Fruit fly (Drosophila melanogaster) whole organism, embryonic: ENCODE results near the gene aos.
A peak's percentile ranks its signal among the peaks of the same experiment; 100 is the strongest.

Source experiments
- B-H2 ChIP-seq: fragments of 200-800 bp; sonication (Bioruptor generic); optimal IDR thresholded peaks from 2 replicates; lab custom pipeline; 2018; ENCODE audit warnings: missing biosample characterization, mild to moderate bottlenecking, missing genetic modification characterization
- C15 ChIP-seq: fragments of 200-800 bp; sonication (Bioruptor generic); IDR thresholded peaks from 3 replicates; pipeline ENCODE4 v1.3.6; 2022; ENCODE audit warnings: missing biosample characterization, missing genetic modification characterization
- CG10462 ChIP-seq: fragments of 200-800 bp; sonication (Bioruptor generic); optimal IDR thresholded peaks from 2 replicates; lab custom pipeline; 2016; ENCODE audit warnings: missing biosample characterization, missing genetic modification characterization
- CG10959 ChIP-seq: fragments of 200-800 bp; sonication (Bioruptor generic); IDR thresholded peaks from 2 replicates; pipeline ENCODE4 v1.3.6; 2022; ENCODE audit warnings: missing biosample characterization, missing genetic modification characterization
- CG1233 ChIP-seq: fragments of 200-800 bp; sonication (Bioruptor generic); optimal IDR thresholded peaks from 4 replicates; lab custom pipeline; 2018; ENCODE audit warnings: missing biosample characterization, mild to moderate bottlenecking, missing genetic modification characterization
- CG13287 ChIP-seq: fragments of 200-800 bp; sonication (Bioruptor generic); IDR thresholded peaks from 2 replicates; pipeline ENCODE4 v1.3.6; 2022; ENCODE audit warnings: missing biosample characterization, missing genetic modification characterization; ENCODE audit not compliant: partially characterized antibody
- CG13894 ChIP-seq: fragments of 200-800 bp; sonication (Bioruptor generic); optimal IDR thresholded peaks from 3 replicates; lab custom pipeline; 2018; ENCODE audit warnings: missing biosample characterization, mild to moderate bottlenecking, missing genetic modification characterization, moderate library complexity
- CG14014 ChIP-seq: fragments of 200-800 bp; sonication (Bioruptor generic); IDR thresholded peaks from 2 replicates; pipeline ENCODE4 v1.3.6; 2022; ENCODE audit warnings: missing biosample characterization, missing genetic modification characterization
- CG14710 ChIP-seq: fragments of 200-800 bp; sonication (Bioruptor generic); optimal IDR thresholded peaks from 3 replicates; lab custom pipeline; 2019; ENCODE audit warnings: missing biosample characterization, mild to moderate bottlenecking, missing genetic modification characterization, moderate library complexity
- CG14965 ChIP-seq: fragments of 200-800 bp; sonication (Bioruptor generic); optimal IDR thresholded peaks from 2 replicates; lab custom pipeline; 2016; ENCODE audit warnings: missing biosample characterization, missing genetic modification characterization, borderline replicate concordance
- CG15696 ChIP-seq: fragments of 200-800 bp; sonication (Bioruptor generic); optimal IDR thresholded peaks from 2 replicates; lab custom pipeline; 2019; ENCODE audit warnings: missing biosample characterization, mild to moderate bottlenecking, missing genetic modification characterization, moderate library complexity
- CG17328 ChIP-seq: fragments of 200-800 bp; sonication (Bioruptor generic); IDR thresholded peaks from 2 replicates; pipeline ENCODE4 v1.3.6; 2022; ENCODE audit warnings: missing biosample characterization, missing genetic modification characterization
- CG17568 ChIP-seq: fragments of 200-800 bp; sonication (Bioruptor generic); optimal IDR thresholded peaks from 2 replicates; lab custom pipeline; 2018; ENCODE audit warnings: missing biosample characterization, mild to moderate bottlenecking, missing genetic modification characterization, moderate library complexity
- CG17912 ChIP-seq: fragments of 200-800 bp; sonication (Bioruptor generic); optimal IDR thresholded peaks from 2 replicates; lab custom pipeline; 2018; ENCODE audit warnings: missing biosample characterization, mild to moderate bottlenecking, missing genetic modification characterization
- CG2129 ChIP-seq: fragments of 200-800 bp; sonication (Bioruptor generic); IDR thresholded peaks from 2 replicates; pipeline ENCODE4 v1.3.6; 2022; ENCODE audit warnings: missing biosample characterization, missing genetic modification characterization; ENCODE audit not compliant: partially characterized antibody
- CG32532 ChIP-seq: fragments of 200-800 bp; sonication (Bioruptor generic); IDR thresholded peaks from 2 replicates; pipeline ENCODE4 v1.3.6; 2022; ENCODE audit warnings: missing biosample characterization, missing genetic modification characterization
- CG34376 ChIP-seq: fragments of 200-800 bp; sonication (Bioruptor generic); optimal IDR thresholded peaks from 2 replicates; lab custom pipeline; 2018; ENCODE audit warnings: missing biosample characterization, mild to moderate bottlenecking, missing genetic modification characterization
- CG4328 ChIP-seq: fragments of 200-800 bp; sonication (Bioruptor generic); optimal IDR thresholded peaks from 3 replicates; lab custom pipeline; 2017; ENCODE audit warnings: missing biosample characterization, missing genetic modification reagents, missing genetic modification characterization
- CG4360 ChIP-seq: fragments of 200-800 bp; sonication (Bioruptor generic); IDR thresholded peaks from 2 replicates; pipeline ENCODE4 v1.3.6; 2022; ENCODE audit warnings: missing biosample characterization, missing genetic modification characterization
- CG4730 ChIP-seq: fragments of 200-800 bp; sonication (Bioruptor generic); IDR thresholded peaks from 2 replicates; pipeline ENCODE4 v1.3.6; 2022; ENCODE audit warnings: missing biosample characterization, missing genetic modification characterization
- CG7928 ChIP-seq: fragments of 200-800 bp; sonication (Bioruptor generic); optimal IDR thresholded peaks from 2 replicates; lab custom pipeline; 2017; ENCODE audit warnings: missing biosample characterization, mild to moderate bottlenecking, missing genetic modification characterization
- CG8359 ChIP-seq: fragments of 200-800 bp; sonication (Bioruptor generic); optimal IDR thresholded peaks from 2 replicates; lab custom pipeline; 2017; ENCODE audit warnings: missing biosample characterization, mild to moderate bottlenecking, missing genetic modification characterization, borderline replicate concordance
- Doc2 ChIP-seq: fragments of 200-800 bp; sonication (Bioruptor generic); IDR thresholded peaks from 2 replicates; pipeline ENCODE4 v1.3.6; 2022; ENCODE audit warnings: missing biosample characterization, missing genetic modification characterization
- ERR ChIP-seq: fragments of 200-800 bp; sonication (Bioruptor generic); optimal IDR thresholded peaks from 2 replicates; lab custom pipeline; 2016; ENCODE audit warnings: missing biosample characterization, missing genetic modification characterization
- Gsc ChIP-seq: fragments of 200-800 bp; sonication (Bioruptor generic); IDR thresholded peaks from 2 replicates; pipeline ENCODE4 v1.3.6; 2022; ENCODE audit warnings: missing biosample characterization, missing genetic modification characterization
- Hr3 ChIP-seq: fragments of 200-800 bp; sonication (Bioruptor generic); optimal IDR thresholded peaks from 3 replicates; lab custom pipeline; 2016; ENCODE audit warnings: missing biosample characterization, missing genetic modification characterization
- Hr51 ChIP-seq, 2 experiments: fragments of 200-800 bp; sonication (Bioruptor generic); optimal IDR thresholded peaks; 2 replicates in 1 of 2; 3 replicates in 1 of 2; lab custom pipeline; 2016 to 2018; ENCODE audit warnings: missing biosample characterization in 2 of 2, missing genetic modification characterization in 2 of 2, mild to moderate bottlenecking in 1 of 2, moderate library complexity in 1 of 2
- Optix ChIP-seq: fragments of 200-800 bp; sonication (Bioruptor generic); IDR thresholded peaks from 3 replicates; pipeline ENCODE4 v1.3.6; 2022; ENCODE audit warnings: missing biosample characterization, missing genetic modification characterization
- PHDP ChIP-seq: fragments of 200-800 bp; sonication (Bioruptor generic); optimal IDR thresholded peaks from 3 replicates; lab custom pipeline; 2018; ENCODE audit warnings: missing biosample characterization, mild to moderate bottlenecking, missing genetic modification characterization, moderate library complexity
- Sin3A ChIP-seq: fragments of >200 bp; optimal IDR thresholded peaks from 2 replicates; lab custom pipeline; 2018
- Six4 ChIP-seq: fragments of 200-800 bp; sonication (Bioruptor generic); optimal IDR thresholded peaks from 2 replicates; lab custom pipeline; 2016; ENCODE audit warnings: missing biosample characterization, missing genetic modification characterization
- Taf1 ChIP-seq: fragments of 200-800 bp; sonication (Bioruptor generic); IDR thresholded peaks from 2 replicates; pipeline ENCODE4 v1.3.6; 2022; ENCODE audit warnings: missing biosample characterization, missing genetic modification characterization
- ac ChIP-seq: fragments of 200-800 bp; sonication (Bioruptor generic); optimal IDR thresholded peaks from 3 replicates; lab custom pipeline; 2017; ENCODE audit warnings: missing biosample characterization, mild to moderate bottlenecking, missing genetic modification characterization
- bigmax ChIP-seq: fragments of 200-800 bp; sonication (Bioruptor generic); optimal IDR thresholded peaks from 2 replicates; lab custom pipeline; 2018; ENCODE audit warnings: missing biosample characterization, mild to moderate bottlenecking, missing genetic modification characterization
- br ChIP-seq: fragments of >200 bp; optimal IDR thresholded peaks from 2 replicates; lab custom pipeline; 2017
- chif ChIP-seq, 2 experiments: fragments of 200-800 bp; sonication (Bioruptor generic); optimal IDR thresholded peaks; 3 replicates each; lab custom pipeline; 2016; ENCODE audit warnings: missing biosample characterization in 2 of 2, missing genetic modification characterization in 2 of 2
- cwo ChIP-seq: fragments of 200-800 bp; sonication (Bioruptor generic); optimal IDR thresholded peaks from 3 replicates; lab custom pipeline; 2017; ENCODE audit warnings: missing biosample characterization, missing genetic modification characterization, mild to moderate bottlenecking, moderate library complexity, missing genetic modification reagents
- dmrt11E ChIP-seq: fragments of 200-800 bp; sonication (Bioruptor generic); optimal IDR thresholded peaks from 3 replicates; lab custom pipeline; 2018; ENCODE audit warnings: missing biosample characterization, mild to moderate bottlenecking, missing genetic modification characterization, moderate library complexity
- fd64A ChIP-seq: fragments of 200-800 bp; sonication (Bioruptor generic); optimal IDR thresholded peaks from 3 replicates; lab custom pipeline; 2018; ENCODE audit warnings: missing biosample characterization, mild to moderate bottlenecking, missing genetic modification characterization
- grau ChIP-seq: fragments of 200-800 bp; optimal IDR thresholded peaks from 3 replicates; lab custom pipeline; 2019; ENCODE audit warnings: missing biosample characterization, mild to moderate bottlenecking, missing genetic modification characterization, moderate library complexity
- inv ChIP-seq: fragments of 200-800 bp; sonication (Bioruptor generic); IDR thresholded peaks from 2 replicates; pipeline ENCODE4 v1.3.6; 2022; ENCODE audit warnings: missing biosample characterization, missing genetic modification characterization; ENCODE audit not compliant: partially characterized antibody
- kay ChIP-seq: fragments of 200-800 bp; sonication (Bioruptor generic); optimal IDR thresholded peaks from 2 replicates; lab custom pipeline; 2016; ENCODE audit warnings: missing biosample characterization, missing genetic modification characterization
- pb ChIP-seq: fragments of 200-800 bp; sonication (Bioruptor generic); optimal IDR thresholded peaks from 3 replicates; lab custom pipeline; 2016; ENCODE audit warnings: missing biosample characterization, missing genetic modification characterization
- run ChIP-seq: fragments of 200-800 bp; sonication (Bioruptor generic); optimal IDR thresholded peaks from 3 replicates; lab custom pipeline; 2018; ENCODE audit warnings: missing biosample characterization, mild to moderate bottlenecking, missing genetic modification characterization
- sd ChIP-seq: fragments of 200-800 bp; sonication (Bioruptor generic); optimal IDR thresholded peaks from 3 replicates; lab custom pipeline; 2018; ENCODE audit warnings: missing biosample characterization, mild to moderate bottlenecking, missing genetic modification characterization, moderate library complexity
- sim ChIP-seq: fragments of 200-800 bp; sonication (Bioruptor generic); IDR thresholded peaks from 2 replicates; pipeline ENCODE4 v1.3.6; 2022; ENCODE audit warnings: missing biosample characterization, missing genetic modification characterization
- so ChIP-seq: fragments of 200-800 bp; sonication (Bioruptor generic); IDR thresholded peaks from 3 replicates; pipeline ENCODE4 v1.3.6; 2022; ENCODE audit warnings: missing biosample characterization, missing genetic modification characterization
- tgo ChIP-seq: fragments of 200-800 bp; sonication (Bioruptor generic); IDR thresholded peaks from 3 replicates; pipeline ENCODE4 v1.3.6; 2022; ENCODE audit warnings: missing biosample characterization, missing genetic modification characterization
- trem ChIP-seq: fragments of 200-800 bp; optimal IDR thresholded peaks from 3 replicates; lab custom pipeline; 2019; ENCODE audit warnings: missing biosample characterization, mild to moderate bottlenecking, missing genetic modification characterization, moderate library complexity
- ttk ChIP-seq: fragments of 200-800 bp; sonication (Bioruptor generic); IDR thresholded peaks from 2 replicates; pipeline ENCODE4 v2.1.2; 2022; ENCODE audit warnings: missing biosample characterization, missing genetic modification characterization
- unc-4 ChIP-seq: fragments of 200-800 bp; sonication (Bioruptor generic); IDR thresholded peaks from 2 replicates; pipeline ENCODE4 v1.3.6; 2022; ENCODE audit warnings: missing biosample characterization, missing genetic modification characterization; ENCODE audit not compliant: partially characterized antibody
- wdn ChIP-seq: fragments of 200-800 bp; sonication (Bioruptor generic); IDR thresholded peaks from 2 replicates; pipeline ENCODE4 v1.3.6; 2022; ENCODE audit warnings: missing biosample characterization, missing genetic modification characterization

aos gene

DNA sequence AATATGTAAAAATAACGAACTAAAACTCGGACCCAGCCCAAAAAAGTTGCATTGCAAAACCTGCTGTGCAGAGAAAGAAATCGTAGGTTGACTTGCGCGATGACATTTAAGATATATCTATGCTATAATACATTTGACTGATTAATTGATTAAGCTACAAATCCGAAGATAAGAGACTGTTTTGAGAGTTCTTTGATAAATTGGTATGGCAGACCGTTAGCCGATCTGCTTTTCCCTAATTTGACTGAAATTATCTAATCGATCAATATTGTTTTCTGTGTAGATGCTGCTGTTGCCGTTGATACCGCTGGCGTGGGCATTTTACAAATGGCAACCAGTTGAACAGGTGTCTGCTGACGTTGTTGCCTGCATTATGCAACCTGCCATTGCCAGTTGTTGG, 1.3 kb downstream of the aos start (continued):
- TF ChIP-seq run (tag; lab: Kevin White, UChicago): no peak
- no peak for TF ChIP-seq Gsc (GFP tag; lab: Robert Waterston, UW)
- TF ChIP-seq sim (GFP tag; lab: Robert Waterston, UW): no peak
- no peak for TF ChIP-seq Hr3 (GFP tag; lab: Kevin White, UChicago)
- no peak for TF ChIP-seq inv (GFP tag; lab: Robert Waterston, UW)
- no peak for TF ChIP-seq CG13894 (tag; lab: Kevin White, UChicago)
- TF ChIP-seq grau (tag; lab: Kevin White, UChicago): no peak
- no peak for TF ChIP-seq CG34376 (GFP tag; lab: Kevin White, UChicago)
- TF ChIP-seq CG15696 (tag; lab: Kevin White, UChicago): no peak
- TF ChIP-seq dmrt11E (tag; lab: Kevin White, UChicago): no peak
- no peak for TF ChIP-seq CG14710 (tag; lab: Kevin White, UChicago)
- TF ChIP-seq cwo (GFP tag; lab: Kevin White, UChicago): no peak
- no peak for TF ChIP-seq Doc2 (GFP tag; lab: Robert Waterston, UW)
- no peak for TF ChIP-seq CG17568
- TF ChIP-seq so: no peak
- peak in 1 of 2 experiments; percentile 16 for TF ChIP-seq chif (GFP tag; optimal IDR thresholded peaks at IDR 0.05; lab: Kevin White, UChicago)
- no peak for TF ChIP-seq CG10462
- TF ChIP-seq CG7928 (GFP tag; lab: Kevin White, UChicago): no peak
- TF ChIP-seq CG32532 (GFP tag; lab: Robert Waterston, UW): no peak
- no peak for TF ChIP-seq unc-4 (GFP tag; lab: Robert Waterston, UW)
- no peak for TF ChIP-seq B-H2
- no peak for TF ChIP-seq CG10959 (GFP tag; lab: Robert Waterston, UW)
- TF ChIP-seq CG1233 (GFP tag; lab: Kevin White, UChicago): no peak
- TF ChIP-seq bigmax: no peak
- TF ChIP-seq CG17328: no peak
- no peak for TF ChIP-seq CG8359 (GFP tag; lab: Kevin White, UChicago)
- TF ChIP-seq CG4730: no peak
- TF ChIP-seq kay (GFP tag; lab: Kevin White, UChicago): no peak
- peak; percentile 52 for TF ChIP-seq ttk (GFP tag; lab: Robert Waterston, UW)
- TF ChIP-seq CG2129 (GFP tag; lab: Robert Waterston, UW): no peak
- no peak for TF ChIP-seq sd (tag; lab: Kevin White, UChicago)
- TF ChIP-seq CG13287 (GFP tag; lab: Robert Waterston, UW): no peak
- no peak for TF ChIP-seq Sin3A (lab: Kevin White, UChicago)
- TF ChIP-seq pb (GFP tag; lab: Kevin White, UChicago): no peak
- TF ChIP-seq br (lab: Kevin White, UChicago): no peak
- TF ChIP-seq trem (tag; lab: Kevin White, UChicago): no peak
- no peak for TF ChIP-seq CG14014 (GFP tag; lab: Robert Waterston, UW)
- TF ChIP-seq fd64A: no peak
- TF ChIP-seq CG4328 (GFP tag; lab: Kevin White, UChicago): no peak
- TF ChIP-seq CG17912 (GFP tag; lab: Kevin White, UChicago): no peak
- TF ChIP-seq Six4 (GFP tag; lab: Kevin White, UChicago): no peak
- no peak for TF ChIP-seq ERR
- no peak for TF ChIP-seq Optix (GFP tag; lab: Robert Waterston, UW)
- no peak for TF ChIP-seq wdn (GFP tag; lab: Robert Waterston, UW)
- TF ChIP-seq PHDP (tag; lab: Kevin White, UChicago): peak; percentile 2
- no peak for TF ChIP-seq CG4360 (GFP tag; lab: Robert Waterston, UW)
- TF ChIP-seq Taf1 (GFP tag; lab: Robert Waterston, UW): no peak
- TF ChIP-seq Hr51 (GFP tag; optimal IDR thresholded peaks at IDR 0.05; lab: Kevin White, UChicago): peak in 1 of 2 experiments; percentile 78
- no peak for TF ChIP-seq C15 (GFP tag; lab: Robert Waterston, UW)
- no peak for TF ChIP-seq CG14965
- no peak for TF ChIP-seq ac (GFP tag; lab: Kevin White, UChicago)
- peak; percentile 18; the same call in 1 of the 3 replicates for TF ChIP-seq tgo
